Fruit fly (Drosophila melanogaster): Measurements from ENCODE around the gene sty.
A peak's percentile ranks its signal among the peaks of the same experiment; 100 is the strongest.

- TF ChIP-seq CG9609 (GFP tag; optimal IDR thresholded peaks at IDR 0.05) = no peak
- TF ChIP-seq HLHmδ (GFP tag; optimal IDR thresholded peaks at IDR 0.05) = peak; percentile 44
- TF ChIP-seq CG2889 (GFP tag; IDR thresholded peaks at IDR 0.05) = no peak
- TF ChIP-seq prd (optimal IDR thresholded peaks at IDR 0.05) = no peak
- no peak for TF ChIP-seq prd (GFP tag; IDR thresholded peaks at IDR 0.05)
- no peak for TF ChIP-seq run (tag; optimal IDR thresholded peaks at IDR 0.05)
Measured at dm6 chr3L:3408796-3409625, 15.7 kb downstream of the sty start.
